Fruit fly (Drosophila melanogaster) whole organism, pupa: ENCODE measurements around the gene CG9624.

Experiments used
- CG10348 ChIP-seq: fragments of 200-800 bp; sonication (Bioruptor generic); IDR thresholded peaks from 2 replicates; pipeline ENCODE4 v1.3.6; 2022; ENCODE audit warnings: missing biosample characterization, missing genetic modification characterization
- CG12605 ChIP-seq: fragments of 200-800 bp; sonication (Bioruptor generic); IDR thresholded peaks from 2 replicates; pipeline ENCODE4 v1.3.6; 2022; ENCODE audit warnings: missing biosample characterization, missing genetic modification characterization
- CG13204 ChIP-seq: fragments of 200-800 bp; sonication (Bioruptor generic); optimal IDR thresholded peaks from 2 replicates; lab custom pipeline; 2018; ENCODE audit warnings: missing biosample characterization, mild to moderate bottlenecking, missing genetic modification characterization, moderate library complexity
- CG14655 ChIP-seq: fragments of 200-800 bp; sonication (Bioruptor generic); optimal IDR thresholded peaks from 3 replicates; lab custom pipeline; 2017; ENCODE audit warnings: mild to moderate bottlenecking, missing biosample characterization, missing genetic modification reagents, missing genetic modification characterization
- CG15710 ChIP-seq: fragments of 200-800 bp; sonication (Bioruptor generic); optimal IDR thresholded peaks from 2 replicates; lab custom pipeline; 2018; ENCODE audit warnings: missing biosample characterization, mild to moderate bottlenecking, missing genetic modification characterization, moderate library complexity
- CG17806 ChIP-seq: fragments of 200-800 bp; sonication (Bioruptor generic); optimal IDR thresholded peaks from 2 replicates; lab custom pipeline; 2018; ENCODE audit warnings: missing biosample characterization, mild to moderate bottlenecking, missing genetic modification characterization, moderate library complexity
- CG32121 ChIP-seq: fragments of 200-800 bp; sonication (Bioruptor generic); IDR thresholded peaks from 2 replicates; pipeline ENCODE4 v1.3.6; 2022; ENCODE audit warnings: missing biosample characterization, missing genetic modification characterization
- CG34367 ChIP-seq: fragments of 200-800 bp; sonication (Bioruptor generic); optimal IDR thresholded peaks from 2 replicates; lab custom pipeline; 2018; ENCODE audit warnings: missing biosample characterization, mild to moderate bottlenecking, missing genetic modification characterization
- CG4496 ChIP-seq: fragments of 200-800 bp; sonication (Bioruptor generic); IDR thresholded peaks from 3 replicates; pipeline ENCODE4 v1.3.6; 2022; ENCODE audit warnings: missing biosample characterization, missing genetic modification characterization
- CG8159 ChIP-seq: fragments of 200-800 bp; sonication (Bioruptor generic); optimal IDR thresholded peaks from 3 replicates; lab custom pipeline; 2018; ENCODE audit warnings: missing biosample characterization, mild to moderate bottlenecking, missing genetic modification characterization, moderate library complexity
- CG8301 ChIP-seq: fragments of 200-800 bp; sonication (Bioruptor generic); optimal IDR thresholded peaks from 2 replicates; lab custom pipeline; 2018; ENCODE audit warnings: missing biosample characterization, mild to moderate bottlenecking, missing genetic modification characterization
- CG9948 ChIP-seq: fragments of 200-800 bp; sonication (Bioruptor generic); optimal IDR thresholded peaks from 2 replicates; lab custom pipeline; 2018; ENCODE audit warnings: missing biosample characterization, mild to moderate bottlenecking, missing genetic modification characterization, moderate library complexity
- D1 ChIP-seq: fragments of 200-800 bp; sonication (Bioruptor generic); optimal IDR thresholded peaks from 2 replicates; lab custom pipeline; 2018; ENCODE audit warnings: missing biosample characterization, mild to moderate bottlenecking, missing genetic modification characterization, moderate library complexity
- EcR ChIP-seq: fragments of 200-800 bp; sonication (Bioruptor generic); optimal IDR thresholded peaks from 3 replicates; lab custom pipeline; 2019; ENCODE audit warnings: missing biosample characterization, missing genetic modification characterization, mild to moderate bottlenecking, moderate library complexity, missing genetic modification reagents
- Ets98B ChIP-seq: fragments of 200-800 bp; sonication (Bioruptor generic); IDR thresholded peaks from 2 replicates; pipeline ENCODE4 v1.3.6; 2022; ENCODE audit warnings: missing biosample characterization, missing genetic modification characterization
- Pif1A ChIP-seq: fragments of 200-800 bp; sonication (Bioruptor generic); optimal IDR thresholded peaks from 3 replicates; lab custom pipeline; 2016; ENCODE audit warnings: missing biosample characterization, missing genetic modification characterization
- Pif1B ChIP-seq: fragments of 200-800 bp; sonication (Bioruptor generic); optimal IDR thresholded peaks from 3 replicates; lab custom pipeline; 2016; ENCODE audit warnings: missing biosample characterization, missing genetic modification characterization
- Snoo ChIP-seq: fragments of 200-800 bp; sonication (Bioruptor generic); optimal IDR thresholded peaks from 3 replicates; lab custom pipeline; 2017; ENCODE audit warnings: missing biosample characterization, mild to moderate bottlenecking, missing genetic modification characterization, inconsistent platforms
- fd96Ca ChIP-seq: fragments of 200-800 bp; sonication (Bioruptor generic); IDR thresholded peaks from 3 replicates; pipeline ENCODE4 v1.3.6; 2022; ENCODE audit warnings: missing biosample characterization, missing genetic modification characterization
- gl ChIP-seq: fragments of 200-800 bp; sonication (Bioruptor generic); optimal IDR thresholded peaks from 2 replicates; lab custom pipeline; 2018; ENCODE audit warnings: missing biosample characterization, mild to moderate bottlenecking, missing genetic modification characterization
- rn ChIP-seq: fragments of 200-800 bp; sonication (Bioruptor generic); IDR thresholded peaks from 2 replicates; pipeline ENCODE4 v1.3.6; 2022; ENCODE audit warnings: missing biosample characterization, missing genetic modification characterization

The CG9624 gene

DNA sequence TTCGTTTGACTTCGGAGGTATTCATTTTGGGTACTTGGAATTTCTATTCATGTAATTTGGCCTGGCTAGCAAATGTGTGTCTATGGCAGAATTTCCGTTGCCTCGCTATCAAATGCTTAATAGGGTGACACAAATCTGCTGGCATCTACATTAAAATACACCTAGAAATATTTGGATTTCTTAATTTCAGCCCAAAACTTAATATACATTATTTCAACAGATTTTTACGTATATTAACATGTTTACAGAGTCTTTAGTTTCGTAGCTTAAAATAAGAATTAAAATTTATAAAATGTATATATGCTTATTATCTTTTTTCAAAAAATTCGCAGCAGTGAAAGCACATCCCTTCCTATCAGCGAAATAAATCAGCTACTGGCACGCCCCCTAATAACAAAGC is at the start of gene CG9624:
TSS of gene CG9624 (minus strand) at position 101 of the 400 bp plus-strand sequence.
- TF ChIP-seq CG14655 (GFP tag; lab: Kevin White, UChicago) (no peak), CG10348 (no peak), Ets98B (GFP tag; lab: Robert Waterston, UW) (no peak), CG17806 (tag; lab: Kevin White, UChicago) (no peak), Snoo (tag; lab: Kevin White, UChicago) (no peak), CG8301 (tag; lab: Kevin White, UChicago) (no peak), rn (GFP tag; lab: Robert Waterston, UW) (no peak), D1 (tag; lab: Kevin White, UChicago) (no peak)

- TF ChIP-seq CG32121 (GFP tag; lab: Robert Waterston, UW) (peak; percentile 98), fd96Ca (peak; percentile 96), Snoo (tag; lab: Kevin White, UChicago) (peak; percentile 93), CG9948 (tag; lab: Kevin White, UChicago) (peak; percentile 97), Pif1A (peak; percentile 96), Pif1B (GFP tag; lab: Kevin White, UChicago) (peak; percentile 98), CG15710 (tag; lab: Kevin White, UChicago) (peak; percentile 98), CG4496 (GFP tag; lab: Robert Waterston, UW) (peak; percentile 97), EcR (GFP tag; lab: Kevin White, UChicago) (peak; percentile 72), CG13204 (GFP tag; lab: Kevin White, UChicago) (peak; percentile 96), CG12605 (GFP tag; lab: Robert Waterston, UW) (peak; percentile 97), CG8159 (tag; lab: Kevin White, UChicago) (peak; percentile 98), CG34367 (tag; lab: Kevin White, UChicago) (peak; percentile 94), rn (GFP tag; lab: Robert Waterston, UW) (peak; percentile 96), Ets98B (GFP tag; lab: Robert Waterston, UW) (peak; percentile 97), D1 (tag; lab: Kevin White, UChicago) (peak; percentile 97), gl (tag; lab: Kevin White, UChicago) (peak; percentile 90), CG17806 (tag; lab: Kevin White, UChicago) (peak; percentile 97), CG14655 (GFP tag; lab: Kevin White, UChicago) (peak; percentile 97), CG10348 (peak; percentile 77), CG8301 (tag; lab: Kevin White, UChicago) (peak; percentile 96)
- TF ChIP-seq, all 21 proteins: peak for 21
Observed at dm6 chr3R:14277894-14278522, 49.1 kb upstream of the CG9624 start.

- no peak for TF ChIP-seq D1 (tag; lab: Kevin White, UChicago)
- peak; percentile 66 for TF ChIP-seq CG17806 (tag; lab: Kevin White, UChicago)
- TF ChIP-seq Pif1B (GFP tag; lab: Kevin White, UChicago) = no peak
- 0 out of 3 replicates have a peak, but pooled peaks have one; percentile 23 for TF ChIP-seq CG4496 (GFP tag; lab: Robert Waterston, UW)
- TF ChIP-seq CG8301 (tag; lab: Kevin White, UChicago) = no peak
- TF ChIP-seq EcR (GFP tag; lab: Kevin White, UChicago) = peak; percentile 51
- TF ChIP-seq Pif1A = no peak
- peak; percentile 64 for TF ChIP-seq CG15710 (tag; lab: Kevin White, UChicago)
- peak; percentile 32 for TF ChIP-seq CG13204 (GFP tag; lab: Kevin White, UChicago)
- peak; percentile 52 for TF ChIP-seq CG34367 (tag; lab: Kevin White, UChicago)
- no peak for TF ChIP-seq Ets98B (GFP tag; lab: Robert Waterston, UW)
- TF ChIP-seq fd96Ca = no peak
- no peak for TF ChIP-seq Snoo (tag; lab: Kevin White, UChicago)
- TF ChIP-seq CG12605 (GFP tag; lab: Robert Waterston, UW) = no peak
- TF ChIP-seq CG10348 = no peak
- TF ChIP-seq rn (GFP tag; lab: Robert Waterston, UW) = no peak
- TF ChIP-seq CG8159 (tag; lab: Kevin White, UChicago) = peak; percentile 76
- TF ChIP-seq CG9948 (tag; lab: Kevin White, UChicago) = no peak
- no peak for TF ChIP-seq gl (tag; lab: Kevin White, UChicago)
- no peak for TF ChIP-seq CG32121 (GFP tag; lab: Robert Waterston, UW)
- TF ChIP-seq CG14655 (GFP tag; lab: Kevin White, UChicago) = no peak
Observed at dm6 chr3R:14275519-14276172, 46.7 kb upstream of the CG9624 start.

DNA sequence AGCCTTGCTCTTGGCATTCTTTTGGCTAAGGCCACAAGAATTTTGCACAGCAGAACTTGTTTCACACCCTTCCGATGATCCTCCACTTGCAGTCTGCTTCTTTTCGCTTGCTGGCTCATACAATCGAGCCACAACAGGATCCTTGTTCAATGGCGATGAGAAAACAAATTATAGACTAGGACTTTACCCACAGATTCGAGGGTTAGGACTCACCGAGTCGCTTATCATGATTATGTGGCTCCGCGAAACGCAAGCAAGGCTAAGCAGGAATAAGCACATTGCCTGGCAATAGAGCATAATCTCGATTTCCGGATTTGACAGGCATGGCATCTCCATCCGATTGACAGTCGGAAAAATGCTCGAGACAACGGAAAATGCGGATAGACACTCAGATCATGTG is 33.1 kb upstream of the CG9624 start, which contains the start of the genes CG14839 and CG14841:
TSS of gene CG14839 (plus strand) at position 301 of the 400 bp plus-strand sequence.
TSS of gene CG14841 (minus strand) at position 332 of the 400 bp plus-strand sequence.
- TF ChIP-seq Pif1B (GFP tag; lab: Kevin White, UChicago) (no peak), CG12605 (GFP tag; lab: Robert Waterston, UW) (no peak), Pif1A (no peak), CG13204 (GFP tag; lab: Kevin White, UChicago) (no peak), CG8301 (tag; lab: Kevin White, UChicago) (no peak), CG14655 (GFP tag; lab: Kevin White, UChicago) (no peak), CG34367 (tag; lab: Kevin White, UChicago) (no peak), CG4496 (GFP tag; lab: Robert Waterston, UW) (no peak), fd96Ca (no peak), D1 (tag; lab: Kevin White, UChicago) (no peak), Ets98B (GFP tag; lab: Robert Waterston, UW) (no peak), CG8159 (tag; lab: Kevin White, UChicago) (no peak), rn (GFP tag; lab: Robert Waterston, UW) (no peak), CG17806 (tag; lab: Kevin White, UChicago) (no peak), CG9948 (tag; lab: Kevin White, UChicago) (no peak), EcR (GFP tag; lab: Kevin White, UChicago) (no peak), Snoo (tag; lab: Kevin White, UChicago) (no peak), CG32121 (GFP tag; lab: Robert Waterston, UW) (no peak), CG10348 (no peak)
